Worm (Caenorhabditis elegans) whole organism, young adult: ENCODE measurements around the gene rmd-2.

Experiments used
- C06A6.2 ChIP-seq: fragments of 200-800 bp; sonication (Bioruptor generic); conservative IDR thresholded peaks from 2 replicates; pipeline ENCODE4 v1.3.6; 2022; ENCODE audit warnings: missing genetic modification characterization, missing compliant biosample characterization
- T07F8.4 ChIP-seq: sonication (generic microtip); optimal IDR thresholded peaks from 2 replicates; lab custom pipeline; 2016; ENCODE audit warnings: mild to moderate bottlenecking, missing genetic modification characterization, moderate library complexity, missing compliant biosample characterization
- aptf-2 ChIP-seq: fragments of 200-800 bp; sonication (Bioruptor generic); conservative IDR thresholded peaks from 2 replicates; pipeline ENCODE4 v1.3.6; 2022; ENCODE audit warnings: missing genetic modification reagents, missing genetic modification characterization, missing compliant biosample characterization
- athp-1 ChIP-seq: sonication (generic microtip); optimal IDR thresholded peaks from 2 replicates; lab custom pipeline; 2017; ENCODE audit warnings: mild to moderate bottlenecking, missing genetic modification characterization, missing compliant biosample characterization
- dpl-1 ChIP-seq: fragments of 150-350 bp; optimal IDR thresholded peaks from 2 replicates; lab custom pipeline; 2014; ENCODE audit warnings: missing biosample characterization, missing genetic modification reagents, missing genetic modification characterization
- hlh-26 ChIP-seq: fragments of 200-800 bp; sonication (Bioruptor generic); conservative IDR thresholded peaks from 2 replicates; pipeline ENCODE4 v1.3.6; 2022; ENCODE audit warnings: missing genetic modification reagents, missing genetic modification characterization, missing compliant biosample characterization
- madf-8 ChIP-seq: fragments of 200-800 bp; sonication (Bioruptor generic); conservative IDR thresholded peaks from 2 replicates; pipeline ENCODE4 v1.3.6; 2022; ENCODE audit warnings: missing genetic modification reagents, missing genetic modification characterization, missing compliant biosample characterization
- nhr-90 ChIP-seq: sonication (generic microtip); optimal IDR thresholded peaks from 2 replicates; lab custom pipeline; 2016; ENCODE audit warnings: missing genotype, mild to moderate bottlenecking, missing genetic modification characterization, missing compliant biosample characterization
- pha-4 ChIP-seq: fragments of 150-350 bp; sonication (generic microtip); optimal IDR thresholded peaks from 2 replicates; lab custom pipeline; 2014; ENCODE audit warnings: missing biosample characterization, missing genetic modification reagents, missing genetic modification characterization
- sea-2 ChIP-seq: fragments of 200-800 bp; sonication (Bioruptor generic); IDR thresholded peaks from 2 replicates; pipeline ENCODE4 v1.3.6; 2022; ENCODE audit warnings: missing genetic modification characterization, missing compliant biosample characterization
- snpc-4 ChIP-seq, 5 experiments: fragments of 150-350 bp in 1 of 5; sonication (generic microtip) in 4 of 5; optimal IDR thresholded peaks; 2 replicates each; lab custom pipeline; 2014 to 2018; ENCODE audit warnings: missing genetic modification characterization in 5 of 5, missing biosample characterization in 3 of 5, antibody characterized with exemption in 2 of 5, mild to moderate bottlenecking in 2 of 5, missing compliant biosample characterization in 2 of 5, missing genotype in 2 of 5, moderate library complexity in 2 of 5, missing genetic modification reagents in 1 of 5
- unc-62 ChIP-seq: fragments of 150-350 bp; optimal IDR thresholded peaks from 2 replicates; lab custom pipeline; 2014; ENCODE audit warnings: missing biosample characterization, missing genetic modification reagents, missing genetic modification characterization

- TF ChIP-seq hlh-26 (GFP tag; lab: Robert Waterston, UW) = no peak
- TF ChIP-seq madf-8 (GFP tag; lab: Robert Waterston, UW) = no peak
- no peak for TF ChIP-seq athp-1
- no peak for TF ChIP-seq pha-4 (tag; lab: Kevin White, UChicago)
- no peak for TF ChIP-seq sea-2 (GFP tag; lab: Robert Waterston, UW)
- TF ChIP-seq T07F8.4 (tag; lab: Kevin White, UChicago) = no peak
- TF ChIP-seq nhr-90 (tag; lab: Kevin White, UChicago) = no peak
- TF ChIP-seq aptf-2 (GFP tag; lab: Robert Waterston, UW) = no peak
- TF ChIP-seq snpc-4 (GFP tag; optimal IDR thresholded peaks at IDR 0.05; lab: Kevin White, UChicago) = no peak
- TF ChIP-seq snpc-4 (tag; optimal IDR thresholded peaks at IDR 0.05; lab: Kevin White, UChicago) = no peak
- TF ChIP-seq dpl-1 = no peak
- no peak for TF ChIP-seq unc-62
- TF ChIP-seq C06A6.2 (GFP tag; lab: Robert Waterston, UW) = no peak
Measured at ce11 chrV:9986177-9986576, at the start of gene rmd-2.
